Fruit fly (Drosophila melanogaster) Kc167 (cell line): ENCODE data around the gene CG46465.

Experiments used
- Myc ChIP-seq: fragments of >200 bp; optimal IDR thresholded peaks from 2 replicates; lab custom pipeline; 2017; ENCODE audit warnings: missing external identifiers
- Sin3A ChIP-seq: fragments of >200 bp; optimal IDR thresholded peaks from 2 replicates; lab custom pipeline; 2018; ENCODE audit warnings: missing external identifiers
- h ChIP-seq: fragments of >200 bp; optimal IDR thresholded peaks from 3 replicates; lab custom pipeline; 2018; ENCODE audit warnings: missing external identifiers
- insv ChIP-seq: fragments of >200 bp; optimal IDR thresholded peaks from 3 replicates; lab custom pipeline; 2018; ENCODE audit warnings: missing external identifiers
- psq ChIP-seq: fragments of >200 bp; optimal IDR thresholded peaks from 2 replicates; lab custom pipeline; 2017; ENCODE audit warnings: missing external identifiers
- ttk ChIP-seq: sonication (Bioruptor generic); optimal IDR thresholded peaks from 2 replicates; lab custom pipeline; 2017; ENCODE audit warnings: missing external identifiers

DNA sequence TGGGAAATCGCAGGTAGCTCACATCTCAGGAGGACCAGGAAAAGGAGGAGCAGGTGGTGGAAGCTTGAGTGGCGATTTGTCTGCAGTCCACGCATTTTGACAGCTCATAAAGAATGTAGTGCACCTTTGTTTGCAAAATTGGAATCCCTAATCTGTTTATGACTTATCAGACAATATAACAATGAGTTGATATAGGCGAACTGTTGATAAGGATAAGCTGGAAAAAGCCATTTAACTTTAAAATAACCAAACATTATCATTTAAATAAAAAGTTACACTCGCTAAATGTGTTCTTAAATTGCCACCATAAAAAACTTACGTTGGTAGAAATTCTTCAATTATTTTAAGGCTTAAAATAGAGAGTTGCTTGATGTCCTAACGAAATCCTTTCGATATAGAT, 2.2 kb upstream of the CG46465 start, which contains the start of gene CG15170:
- TF ChIP-seq insv (lab: Kevin White, UChicago) (no peak), ttk (lab: Kevin White, UChicago) (no peak), psq (lab: Kevin White, UChicago) (no peak), Sin3A (no peak), h (lab: Kevin White, UChicago) (no peak), Myc (lab: Kevin White, UChicago) (no peak)
